Fruit fly (Drosophila melanogaster): Measurements from ENCODE around the gene CalpC.

CalpC gene

DNA sequence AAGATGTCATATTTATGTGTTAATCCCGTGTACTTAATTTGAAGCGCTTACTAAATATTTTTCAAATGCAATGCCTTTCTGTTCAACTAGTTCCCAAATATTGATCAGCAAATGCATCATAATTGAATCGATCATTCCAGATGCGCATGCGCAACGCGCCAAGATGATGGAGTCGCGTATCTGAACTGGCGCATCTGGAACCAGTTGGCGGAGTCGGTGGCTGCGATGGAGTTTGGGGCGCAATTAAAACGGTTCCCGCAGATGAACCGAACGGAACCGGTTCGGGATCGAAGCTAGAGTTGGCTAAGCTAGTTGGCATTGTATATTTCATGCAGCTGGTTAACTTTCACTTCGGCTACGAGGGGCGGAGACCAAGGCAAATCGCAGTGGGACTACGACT, at the start of gene CalpC (continued):
- TF ChIP-seq CG14860 (GFP tag; IDR thresholded peaks at IDR 0.05; ENCODE audit: partially characterized antibody), result no peak
- peak; percentile 34; the same call in 1 of the 4 replicates for TF ChIP-seq Dll (GFP tag; IDR thresholded peaks at IDR 0.05; ENCODE audit: partially characterized antibody)
- no peak for TF ChIP-seq pan (optimal IDR thresholded peaks at IDR 0.05)
- TF ChIP-seq pan (GFP tag; optimal IDR thresholded peaks at IDR 0.05 in 1 of 2, IDR thresholded peaks at IDR 0.05 in 1 of 2), result no peak
- no peak for TF ChIP-seq CG2889 (GFP tag; IDR thresholded peaks at IDR 0.05)
- TF ChIP-seq CG9817 (tag; optimal IDR thresholded peaks at IDR 0.05), result no peak
- TF ChIP-seq oc (tag; optimal IDR thresholded peaks at IDR 0.05), result no peak
- TF ChIP-seq lab (GFP tag; optimal IDR thresholded peaks at IDR 0.05), result no peak
- peak; percentile 36; the same call in 1 of the 2 replicates for TF ChIP-seq Dref (GFP tag; IDR thresholded peaks at IDR 0.05)
- peak; percentile 61; the same call in 1 of the 2 replicates for TF ChIP-seq E2f2 (GFP tag; IDR thresholded peaks at IDR 0.05)
- TF ChIP-seq CG5180 (GFP tag; optimal IDR thresholded peaks at IDR 0.05), result no peak
- TF ChIP-seq odd (GFP tag; optimal IDR thresholded peaks at IDR 0.05), result no peak
- no peak for TF ChIP-seq Hr39 (optimal IDR thresholded peaks at IDR 0.05)
- TF ChIP-seq fru (optimal IDR thresholded peaks at IDR 0.05), result no peak
- no peak for TF ChIP-seq Eip74EF (GFP tag; optimal IDR thresholded peaks at IDR 0.05)
- TF ChIP-seq knrl (GFP tag; IDR thresholded peaks at IDR 0.05; ENCODE audit: partially characterized antibody), result 0 out of 3 replicates have a peak, but pooled peaks have one; percentile 21
- no peak for TF ChIP-seq her (GFP tag; optimal IDR thresholded peaks at IDR 0.05)
- no peak for TF ChIP-seq CG13123 (GFP tag; optimal IDR thresholded peaks at IDR 0.05)
- no peak for TF ChIP-seq TFAM (GFP tag; optimal IDR thresholded peaks at IDR 0.05)
- TF ChIP-seq CG34422 (GFP tag; IDR thresholded peaks at IDR 0.05), result no peak
- no peak for TF ChIP-seq ase (GFP tag; IDR thresholded peaks at IDR 0.05)
- peak; percentile 33 for TF ChIP-seq MESR4 (GFP tag; optimal IDR thresholded peaks at IDR 0.05)
- TF ChIP-seq br (optimal IDR thresholded peaks at IDR 0.05), result no peak
- no peak for TF ChIP-seq CG9932 (GFP tag; IDR thresholded peaks at IDR 0.05)
- no peak for TF ChIP-seq CG17385 (GFP tag; optimal IDR thresholded peaks at IDR 0.05)
- TF ChIP-seq ro (GFP tag; IDR thresholded peaks at IDR 0.05), result no peak
- no peak for TF ChIP-seq Sin3A (optimal IDR thresholded peaks at IDR 0.05)
- TF ChIP-seq sd (tag; optimal IDR thresholded peaks at IDR 0.05), result no peak
- no peak for TF ChIP-seq CoRest (tag; optimal IDR thresholded peaks at IDR 0.05)
- TF ChIP-seq gsb (GFP tag; IDR thresholded peaks at IDR 0.05), result no peak
- TF ChIP-seq CG8281 (tag; optimal IDR thresholded peaks at IDR 0.05), result no peak
- no peak for TF ChIP-seq CG2875 (GFP tag; optimal IDR thresholded peaks at IDR 0.05)
- no peak for TF ChIP-seq CG9437 (GFP tag; optimal IDR thresholded peaks at IDR 0.05)
- TF ChIP-seq wdn (GFP tag; IDR thresholded peaks at IDR 0.05), result no peak
- TF ChIP-seq CG17359 (tag; optimal IDR thresholded peaks at IDR 0.05), result no peak
- no peak for TF ChIP-seq emc (GFP tag; optimal IDR thresholded peaks at IDR 0.05)
- no peak for TF ChIP-seq grn (GFP tag; optimal IDR thresholded peaks at IDR 0.05)

- peak; percentile 67 for TF ChIP-seq CG14710 (tag; optimal IDR thresholded peaks at IDR 0.05)
- no peak for TF ChIP-seq cwo (GFP tag; optimal IDR thresholded peaks at IDR 0.05)
- peak; percentile 56 for TF ChIP-seq CG18599 (GFP tag; optimal IDR thresholded peaks at IDR 0.05)
- TF ChIP-seq exex (tag; optimal IDR thresholded peaks at IDR 0.05), result peak; percentile 70
- peak in 1 of 3 experiments; percentile 33 for TF ChIP-seq lola (GFP tag; optimal IDR thresholded peaks at IDR 0.05)
- TF ChIP-seq mirr (GFP tag; optimal IDR thresholded peaks at IDR 0.05), result no peak
- peak; percentile 74; the same call in 2 of the 3 replicates for TF ChIP-seq knrl (GFP tag; IDR thresholded peaks at IDR 0.05; ENCODE audit: partially characterized antibody)
- TF ChIP-seq Pdp1 (GFP tag; optimal IDR thresholded peaks at IDR 0.05), result peak in 1 of 2 experiments; percentile 10
- no peak for TF ChIP-seq CG9876 (GFP tag; optimal IDR thresholded peaks at IDR 0.05)
- TF ChIP-seq MESR4 (GFP tag; optimal IDR thresholded peaks at IDR 0.05), result no peak
- TF ChIP-seq CG18619 (GFP tag; optimal IDR thresholded peaks at IDR 0.05), result no peak
- peak; percentile 53; the same call in 2 of the 3 replicates for TF ChIP-seq Doc3 (GFP tag; IDR thresholded peaks at IDR 0.05; ENCODE audit: partially characterized antibody)
- TF ChIP-seq CG7839 (tag; optimal IDR thresholded peaks at IDR 0.05), result peak; percentile 45
- peak; percentile 8 for TF ChIP-seq CG10979 (tag; optimal IDR thresholded peaks at IDR 0.05)
- no peak for TF ChIP-seq CG1529 (GFP tag; optimal IDR thresholded peaks at IDR 0.05)
- peak; percentile 71 for TF ChIP-seq Scr (GFP tag; IDR thresholded peaks at IDR 0.05; ENCODE audit: partially characterized antibody)
- no peak for TF ChIP-seq CG3407 (GFP tag; optimal IDR thresholded peaks at IDR 0.05)
These were observed 49.7 kb upstream of the CalpC start, which contains the start of the genes kat80 and Prosalpha4 for dm6 chrX:16275854-16276338. Gene kat80 (minus strand): TSS chrX:16276180. Gene Prosalpha4 (plus strand): TSS chrX:16276270.
